Fruit fly (Drosophila melanogaster) whole organism, wandering third instar larva: ENCODE results near the gene Pxn.

Experiments
- Abd-B ChIP-seq: fragments of >200 bp; optimal IDR thresholded peaks from 2 replicates; lab custom pipeline; 2017; ENCODE audit warnings: missing biosample characterization, missing genetic modification characterization
- CG32264 ChIP-seq: fragments of 200-800 bp; sonication (Bioruptor generic); optimal IDR thresholded peaks from 2 replicates; lab custom pipeline; 2016; ENCODE audit warnings: missing biosample characterization, missing genetic modification characterization
- CG9705 ChIP-seq: fragments of 200-800 bp; sonication (Bioruptor generic); optimal IDR thresholded peaks from 2 replicates; lab custom pipeline; 2018; ENCODE audit warnings: missing biosample characterization, mild to moderate bottlenecking, missing genetic modification characterization
- CrebA ChIP-seq: fragments of 200-800 bp; sonication (Bioruptor generic); optimal IDR thresholded peaks from 2 replicates; lab custom pipeline; 2016; ENCODE audit warnings: missing biosample characterization, mild to moderate bottlenecking, missing genetic modification characterization, borderline replicate concordance
- Dfd ChIP-seq: fragments of >200 bp; optimal IDR thresholded peaks from 2 replicates; lab custom pipeline; 2017; ENCODE audit warnings: missing biosample characterization, missing genetic modification characterization
- Dif ChIP-seq: fragments of 200-275, 200-300 bp; sonication (Bioruptor generic); optimal IDR thresholded peaks from 2 replicates; lab custom pipeline; 2018; ENCODE audit warnings: missing biosample characterization, missing genetic modification characterization; ENCODE audit not compliant: partially characterized antibody
- GATAd ChIP-seq: sonication (Bioruptor generic); optimal IDR thresholded peaks from 2 replicates; lab custom pipeline; 2016; ENCODE audit warnings: missing biosample characterization, missing genetic modification characterization
- HLH106 ChIP-seq: fragments of 200-800 bp; optimal IDR thresholded peaks from 3 replicates; lab custom pipeline; 2019; ENCODE audit warnings: missing biosample characterization, mild to moderate bottlenecking, missing genetic modification characterization, moderate library complexity
- Hnf4 ChIP-seq: fragments of 200-800 bp; sonication (Bioruptor generic); optimal IDR thresholded peaks from 2 replicates; lab custom pipeline; 2016; ENCODE audit warnings: missing biosample characterization, mild to moderate bottlenecking, missing genetic modification characterization
- Hr78 ChIP-seq: fragments of >200 bp; optimal IDR thresholded peaks from 2 replicates; lab custom pipeline; 2017; ENCODE audit warnings: missing biosample characterization, missing genetic modification characterization
- Hr83 ChIP-seq: fragments of 200-300 bp; sonication (Bioruptor generic); optimal IDR thresholded peaks from 2 replicates; lab custom pipeline; 2016; ENCODE audit warnings: missing biosample characterization, mild to moderate bottlenecking, missing genetic modification characterization, moderate library complexity; ENCODE audit not compliant: poor library complexity, severe bottlenecking
- Jra ChIP-seq: sonication (Bioruptor generic); optimal IDR thresholded peaks from 2 replicates; lab custom pipeline; 2016; ENCODE audit warnings: missing biosample characterization, missing genetic modification characterization
- Mio ChIP-seq: sonication (Bioruptor generic); optimal IDR thresholded peaks from 2 replicates; lab custom pipeline; 2016; ENCODE audit warnings: missing biosample characterization, missing genetic modification characterization
- Myc ChIP-seq: fragments of >200 bp; optimal IDR thresholded peaks from 2 replicates; lab custom pipeline; 2017
- N ChIP-seq: fragments of >200 bp; optimal IDR thresholded peaks from 2 replicates; lab custom pipeline; 2018; ENCODE audit warnings: missing biosample characterization, missing external identifiers, missing genetic modification characterization
- OdsH ChIP-seq: fragments of 200-800 bp; sonication (Bioruptor generic); optimal IDR thresholded peaks from 2 replicates; lab custom pipeline; 2016; ENCODE audit warnings: missing biosample characterization, mild to moderate bottlenecking, missing genetic modification characterization
- Rel ChIP-seq, 2 experiments: fragments of 200-800 bp; sonication (Bioruptor generic) in 1 of 2; optimal IDR thresholded peaks; 2 replicates in 1 of 2; 3 replicates in 1 of 2; lab custom pipeline; 2016 to 2019; ENCODE audit warnings: mild to moderate bottlenecking in 2 of 2, missing biosample characterization in 2 of 2, missing genetic modification characterization in 2 of 2, moderate library complexity in 1 of 2
- Sp1 ChIP-seq: fragments of 200-800 bp; sonication (Bioruptor generic); optimal IDR thresholded peaks from 3 replicates; lab custom pipeline; 2019; ENCODE audit warnings: missing biosample characterization, mild to moderate bottlenecking, missing genetic modification characterization, moderate library complexity
- Vsx2 ChIP-seq: fragments of 200-300, 225-300 bp; sonication (Bioruptor generic); optimal IDR thresholded peaks from 2 replicates; lab custom pipeline; 2018; ENCODE audit warnings: missing biosample characterization, missing genetic modification characterization; ENCODE audit not compliant: partially characterized antibody
- br ChIP-seq: fragments of 200-800 bp; sonication (Bioruptor generic); optimal IDR thresholded peaks from 2 replicates; lab custom pipeline; 2016; ENCODE audit warnings: missing biosample characterization, missing genetic modification characterization
- brk ChIP-seq: fragments of 200-800 bp; sonication (Bioruptor generic); optimal IDR thresholded peaks from 2 replicates; lab custom pipeline; 2016; ENCODE audit warnings: missing biosample characterization, mild to moderate bottlenecking, missing genetic modification characterization
- dl ChIP-seq, 2 experiments: fragments of 175-275, 200-275 bp in 1 of 2; fragments of 200-275 bp in 1 of 2; sonication (Bioruptor generic); optimal IDR thresholded peaks; lab custom pipeline; 2018; ENCODE audit warnings: mild to moderate bottlenecking in 2 of 2, missing biosample characterization in 2 of 2, missing genetic modification characterization in 2 of 2, moderate library complexity in 2 of 2; ENCODE audit not compliant: partially characterized antibody in 2 of 2, insufficient read depth in 1 of 2
- dmrt93B ChIP-seq: fragments of 200-800 bp; sonication (Bioruptor generic); optimal IDR thresholded peaks from 2 replicates; lab custom pipeline; 2018; ENCODE audit warnings: missing biosample characterization, mild to moderate bottlenecking, missing genetic modification characterization
- dsf ChIP-seq: sonication (Bioruptor generic); optimal IDR thresholded peaks from 2 replicates; lab custom pipeline; 2016; ENCODE audit warnings: missing biosample characterization, missing genetic modification characterization, borderline replicate concordance
- ey ChIP-seq: fragments of 200-800 bp; sonication (Bioruptor generic); optimal IDR thresholded peaks from 2 replicates; lab custom pipeline; 2016; ENCODE audit warnings: missing biosample characterization, missing genetic modification characterization
- foxo ChIP-seq, 2 experiments: fragments of 200-800 bp; sonication (Bioruptor generic); optimal IDR thresholded peaks; 2 replicates in 1 of 2; 3 replicates in 1 of 2; lab custom pipeline; 2016 to 2017; ENCODE audit warnings: missing biosample characterization in 2 of 2, missing genetic modification characterization in 2 of 2
- fru ChIP-seq: fragments of 200-800 bp; sonication (Bioruptor generic); optimal IDR thresholded peaks from 3 replicates; lab custom pipeline; 2016; ENCODE audit warnings: missing biosample characterization, mild to moderate bottlenecking, missing genetic modification characterization
- h ChIP-seq: fragments of 200-800 bp; sonication (Bioruptor generic); optimal IDR thresholded peaks from 3 replicates; lab custom pipeline; 2016; ENCODE audit warnings: missing biosample characterization, mild to moderate bottlenecking, missing genetic modification characterization
- jim ChIP-seq: fragments of 175-275, 200-325 bp; sonication (Bioruptor generic); optimal IDR thresholded peaks from 2 replicates; lab custom pipeline; 2016; ENCODE audit warnings: missing biosample characterization, mild to moderate bottlenecking, missing genetic modification characterization
- lola ChIP-seq: fragments of >200 bp; optimal IDR thresholded peaks from 2 replicates; lab custom pipeline; 2017; ENCODE audit warnings: missing biosample characterization, missing genetic modification characterization
- pan ChIP-seq: fragments of >200 bp; optimal IDR thresholded peaks from 2 replicates; lab custom pipeline; 2017
- psq ChIP-seq: fragments of 200-800 bp; sonication (Bioruptor generic); optimal IDR thresholded peaks from 3 replicates; lab custom pipeline; 2017; ENCODE audit warnings: missing biosample characterization, mild to moderate bottlenecking, missing genetic modification characterization, moderate library complexity
- rgr ChIP-seq: fragments of 200-800 bp; sonication (Bioruptor generic); optimal IDR thresholded peaks from 3 replicates; lab custom pipeline; 2016; ENCODE audit warnings: missing biosample characterization, mild to moderate bottlenecking, missing genetic modification characterization
- sage ChIP-seq: fragments of 200-800 bp; sonication (Bioruptor generic); optimal IDR thresholded peaks from 2 replicates; lab custom pipeline; 2016; ENCODE audit warnings: missing biosample characterization, mild to moderate bottlenecking, missing genetic modification characterization
- sv ChIP-seq: fragments of 200-800 bp; sonication (Bioruptor generic); optimal IDR thresholded peaks from 3 replicates; lab custom pipeline; 2016; ENCODE audit warnings: missing biosample characterization, missing genetic modification characterization
- tai ChIP-seq: sonication (Bioruptor generic); optimal IDR thresholded peaks from 2 replicates; lab custom pipeline; 2016; ENCODE audit warnings: missing biosample characterization, missing genetic modification characterization
- usp ChIP-seq: fragments of >200 bp; optimal IDR thresholded peaks from 2 replicates; lab custom pipeline; 2017; ENCODE audit warnings: missing biosample characterization, missing genetic modification characterization
- woc ChIP-seq: sonication (Bioruptor generic); optimal IDR thresholded peaks from 2 replicates; lab custom pipeline; 2016; ENCODE audit warnings: missing biosample characterization, mild to moderate bottlenecking, missing genetic modification characterization

Gene Pxn

DNA sequence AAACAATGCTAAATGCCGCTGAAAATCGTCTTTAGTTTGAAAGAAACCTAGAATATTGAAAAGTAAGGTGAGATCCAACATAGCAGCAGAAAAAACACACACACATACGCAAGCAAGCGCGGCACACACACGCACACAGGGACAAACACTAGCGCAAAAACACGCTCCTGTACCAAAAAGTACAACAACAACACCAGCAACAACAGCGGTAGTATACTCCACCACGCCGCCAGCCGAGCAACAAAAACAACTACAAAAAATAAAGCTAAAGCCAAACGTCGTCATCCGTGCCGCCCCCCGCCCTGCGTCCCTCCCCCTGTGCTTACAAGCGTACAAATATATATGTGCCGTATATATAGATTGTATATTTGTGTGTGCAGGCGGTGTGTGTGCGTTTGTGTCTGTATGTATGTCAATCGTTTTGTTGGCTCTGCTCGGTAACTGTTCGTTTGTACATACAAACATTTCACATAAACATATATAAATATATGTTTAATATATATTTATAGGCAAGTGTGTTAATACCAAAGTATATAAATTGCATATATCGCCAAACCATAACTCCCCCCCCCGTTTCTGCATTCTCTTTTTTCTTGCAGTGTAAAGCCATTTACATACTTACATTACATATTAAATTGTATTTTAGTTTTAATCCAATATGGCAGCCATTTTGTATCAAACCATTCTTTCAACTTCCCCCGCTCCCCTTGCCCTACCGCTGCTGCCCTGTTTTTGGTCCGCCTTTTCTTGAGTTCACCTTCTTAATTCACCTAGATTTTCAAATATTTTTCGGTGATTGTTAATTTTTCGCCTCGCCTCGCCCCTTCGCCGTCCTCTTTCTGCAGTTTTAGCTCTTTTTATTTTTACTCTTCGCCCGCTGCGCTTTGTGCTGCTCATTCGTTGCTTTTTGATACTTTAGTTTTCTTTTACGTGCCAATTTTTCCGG, 6.4 kb upstream of the Pxn start (continued):
- TF ChIP-seq dl (GFP tag; optimal IDR thresholded peaks at IDR 0.05; lab: Kevin White, UChicago; ENCODE audit: insufficient read depth in 1 of 2, partially characterized antibody in 2 of 2): no peak
- TF ChIP-seq, all 38 proteins: peak for 6

DNA sequence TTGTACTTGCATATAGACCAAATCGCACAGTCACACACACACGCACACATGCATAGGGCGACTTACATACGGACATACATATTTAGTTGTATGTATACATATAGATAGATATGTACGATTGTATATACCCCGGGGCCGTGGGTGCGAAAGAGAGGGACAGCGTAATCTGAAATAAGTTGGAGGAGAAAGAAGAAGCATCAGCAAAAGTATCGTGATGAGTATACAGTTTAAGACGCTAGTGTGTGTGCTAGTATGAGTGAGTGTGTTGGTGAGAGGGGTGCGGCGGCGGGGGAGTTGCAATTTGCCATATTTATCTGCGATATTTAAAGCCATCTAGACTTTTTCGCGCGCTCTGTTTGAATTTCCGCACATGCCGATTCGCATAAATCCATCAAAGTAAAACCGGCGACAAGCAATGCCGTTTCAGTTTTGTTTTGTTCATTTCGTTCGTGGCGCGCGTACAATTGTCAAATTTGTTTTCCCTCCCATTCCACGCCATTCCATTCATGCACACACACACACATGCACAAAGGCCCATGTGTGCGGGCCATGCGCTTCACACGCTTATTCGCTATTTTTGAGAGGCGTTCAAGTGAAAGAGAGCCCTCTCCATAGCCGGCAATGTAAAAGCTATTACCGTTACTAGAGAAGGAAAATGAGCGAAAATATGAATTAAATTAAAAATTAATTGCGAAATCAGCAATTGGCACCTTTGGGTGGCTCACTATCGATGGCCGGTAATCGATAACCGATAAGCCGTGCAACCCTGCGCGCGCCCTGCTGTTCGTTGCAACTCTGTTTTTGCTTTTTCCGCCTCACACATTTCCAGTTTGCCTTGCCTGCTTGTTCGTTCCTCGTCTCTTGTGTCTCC, 5.3 kb upstream of the Pxn start:
- no peak for TF ChIP-seq tai (GFP tag; lab: Kevin White, UChicago)
- TF ChIP-seq jim (GFP tag; lab: Kevin White, UChicago): no peak
- no peak for TF ChIP-seq Dfd (GFP tag; lab: Kevin White, UChicago)
- no peak for TF ChIP-seq dsf (GFP tag; lab: Kevin White, UChicago)
- peak; percentile 75 for TF ChIP-seq sv
- TF ChIP-seq Myc (lab: Kevin White, UChicago): peak; percentile 62
- peak; percentile 88 for TF ChIP-seq h (GFP tag; lab: Kevin White, UChicago)
- peak; percentile 66 to 74 for TF ChIP-seq foxo (GFP tag; optimal IDR thresholded peaks at IDR 0.05; lab: Kevin White, UChicago)
- TF ChIP-seq Jra (GFP tag; lab: Kevin White, UChicago): peak; percentile 26
- TF ChIP-seq rgr (GFP tag; lab: Kevin White, UChicago): peak; percentile 93
- TF ChIP-seq fru: peak; percentile 80
- peak; percentile 85 for TF ChIP-seq Sp1 (GFP tag; lab: Kevin White, UChicago)
- TF ChIP-seq Dif (GFP tag; lab: Kevin White, UChicago): peak; percentile 72
- no peak for TF ChIP-seq GATAd (GFP tag; lab: Kevin White, UChicago)
- no peak for TF ChIP-seq Hr78 (GFP tag; lab: Kevin White, UChicago)
- TF ChIP-seq lola (GFP tag; lab: Kevin White, UChicago): no peak
- no peak for TF ChIP-seq dl (GFP tag; optimal IDR thresholded peaks at IDR 0.05; lab: Kevin White, UChicago; ENCODE audit: insufficient read depth in 1 of 2, partially characterized antibody in 2 of 2)
- TF ChIP-seq Rel (GFP tag; optimal IDR thresholded peaks at IDR 0.05; lab: Kevin White, UChicago): peak; percentile 68
- TF ChIP-seq Rel (tag; optimal IDR thresholded peaks at IDR 0.05; lab: Kevin White, UChicago): peak; percentile 11
- peak; percentile 45 for TF ChIP-seq CG32264
- no peak for TF ChIP-seq pan (lab: Kevin White, UChicago)
- no peak for TF ChIP-seq usp
- peak; percentile 38 for TF ChIP-seq N (GFP tag; lab: Kevin White, UChicago)
- peak; percentile 83 for TF ChIP-seq dmrt93B (GFP tag; lab: Kevin White, UChicago)
- peak; percentile 72 for TF ChIP-seq HLH106 (tag; lab: Kevin White, UChicago)
- peak; percentile 35 for TF ChIP-seq sage
- TF ChIP-seq OdsH: peak; percentile 75
- TF ChIP-seq Abd-B (GFP tag; lab: Kevin White, UChicago): no peak
- TF ChIP-seq br (GFP tag; lab: Kevin White, UChicago): peak; percentile 89
- TF ChIP-seq Hr83 (GFP tag; lab: Kevin White, UChicago): peak; percentile 78
- TF ChIP-seq CG9705 (GFP tag; lab: Kevin White, UChicago): peak; percentile 86
- TF ChIP-seq ey (GFP tag; lab: Kevin White, UChicago): peak; percentile 64
- TF ChIP-seq brk (GFP tag; lab: Kevin White, UChicago): peak; percentile 40
- TF ChIP-seq woc (GFP tag; lab: Kevin White, UChicago): peak; percentile 44
- no peak for TF ChIP-seq CrebA
- TF ChIP-seq Hnf4: peak; percentile 76
- peak; percentile 16 for TF ChIP-seq Mio (GFP tag; lab: Kevin White, UChicago)
- peak; percentile 99 for TF ChIP-seq psq (GFP tag; lab: Kevin White, UChicago)
- no peak for TF ChIP-seq Vsx2 (GFP tag; lab: Kevin White, UChicago)
